Fruit fly (Drosophila melanogaster) whole organism, embryonic: ENCODE data around the gene CG13471.

Source experiments
- Abd-B ChIP-seq: fragments of 200-800 bp; sonication (Bioruptor generic); optimal IDR thresholded peaks from 2 replicates; lab custom pipeline; 2018; ENCODE audit warnings: missing biosample characterization, mild to moderate bottlenecking, missing genetic modification characterization, moderate library complexity
- Atf3 ChIP-seq: fragments of 200-800 bp; sonication (Bioruptor generic); optimal IDR thresholded peaks from 3 replicates; lab custom pipeline; 2016; ENCODE audit warnings: missing biosample characterization, missing genetic modification characterization
- B-H1 ChIP-seq: fragments of 200-800 bp; sonication (Bioruptor generic); IDR thresholded peaks from 3 replicates; pipeline ENCODE4 v1.3.6; 2022; ENCODE audit warnings: missing biosample characterization, missing genetic modification characterization
- Bteb2 ChIP-seq: fragments of 200-800 bp; sonication (Bioruptor generic); optimal IDR thresholded peaks from 2 replicates; lab custom pipeline; 2016; ENCODE audit warnings: missing biosample characterization, missing genetic modification characterization
- CG10274 ChIP-seq: fragments of 200-800 bp; sonication (Bioruptor generic); optimal IDR thresholded peaks from 3 replicates; lab custom pipeline; 2017; ENCODE audit warnings: missing biosample characterization, mild to moderate bottlenecking, missing genetic modification characterization
- CG10431 ChIP-seq: fragments of 200-800 bp; sonication (Bioruptor generic); optimal IDR thresholded peaks from 3 replicates; lab custom pipeline; 2018; ENCODE audit warnings: missing biosample characterization, mild to moderate bottlenecking, missing genetic modification characterization
- CG12155 ChIP-seq: fragments of 200-800 bp; sonication (Bioruptor generic); optimal IDR thresholded peaks from 3 replicates; lab custom pipeline; 2016; ENCODE audit warnings: missing biosample characterization, missing genetic modification characterization
- CG14860 ChIP-seq: fragments of 200-800 bp; sonication (Bioruptor generic); IDR thresholded peaks from 3 replicates; pipeline ENCODE4 v1.3.6; 2022; ENCODE audit warnings: missing biosample characterization, missing genetic modification characterization; ENCODE audit not compliant: partially characterized antibody
- CG16813 ChIP-seq: fragments of 200-800 bp; sonication (Bioruptor generic); IDR thresholded peaks from 3 replicates; pipeline ENCODE4 v1.3.6; 2022; ENCODE audit warnings: missing biosample characterization, missing genetic modification characterization; ENCODE audit not compliant: partially characterized antibody
- CG17802 ChIP-seq: fragments of 200-800 bp; sonication (Bioruptor generic); optimal IDR thresholded peaks from 2 replicates; lab custom pipeline; 2018; ENCODE audit warnings: missing biosample characterization, mild to moderate bottlenecking, missing genetic modification characterization, moderate library complexity
- CG2116 ChIP-seq: fragments of 200-800 bp; sonication (Bioruptor generic); optimal IDR thresholded peaks from 3 replicates; lab custom pipeline; 2018; ENCODE audit warnings: missing biosample characterization, mild to moderate bottlenecking, missing genetic modification characterization
- CG2120 ChIP-seq: fragments of 200-800 bp; sonication (Bioruptor generic); optimal IDR thresholded peaks from 3 replicates; lab custom pipeline; 2016; ENCODE audit warnings: missing biosample characterization, missing genetic modification characterization
- CG2199 ChIP-seq: fragments of 200-800 bp; sonication (Bioruptor generic); IDR thresholded peaks from 3 replicates; pipeline ENCODE4 v1.3.6; 2022; ENCODE audit warnings: missing biosample characterization, missing genetic modification characterization
- CG2202 ChIP-seq: fragments of 200-800 bp; sonication (Bioruptor generic); optimal IDR thresholded peaks from 2 replicates; lab custom pipeline; 2018; ENCODE audit warnings: missing biosample characterization, mild to moderate bottlenecking, missing genetic modification characterization
- CG2875 ChIP-seq: fragments of 200-800 bp; sonication (Bioruptor generic); optimal IDR thresholded peaks from 2 replicates; lab custom pipeline; 2017; ENCODE audit warnings: missing biosample characterization, mild to moderate bottlenecking, missing genetic modification characterization, missing genetic modification reagents
- CG32767 ChIP-seq: fragments of 200-800 bp; sonication (Bioruptor generic); IDR thresholded peaks from 2 replicates; pipeline ENCODE4 v1.3.6; 2022; ENCODE audit warnings: missing biosample characterization, missing genetic modification characterization
- CG34376 ChIP-seq: fragments of 200-800 bp; sonication (Bioruptor generic); optimal IDR thresholded peaks from 2 replicates; lab custom pipeline; 2018; ENCODE audit warnings: missing biosample characterization, mild to moderate bottlenecking, missing genetic modification characterization
- CG6689 ChIP-seq: fragments of 200-800 bp; sonication (Bioruptor generic); IDR thresholded peaks from 2 replicates; pipeline ENCODE4 v1.3.6; 2022; ENCODE audit warnings: missing biosample characterization, missing genetic modification characterization
- CG6854 ChIP-seq: fragments of 200-800 bp; sonication (Bioruptor generic); optimal IDR thresholded peaks from 3 replicates; lab custom pipeline; 2017; ENCODE audit warnings: missing biosample characterization, mild to moderate bottlenecking, missing genetic modification characterization
- CG9215 ChIP-seq: fragments of 200-800 bp; sonication (Bioruptor generic); IDR thresholded peaks from 2 replicates; pipeline ENCODE4 v1.3.6; 2022; ENCODE audit warnings: missing biosample characterization, missing genetic modification characterization
- Camta ChIP-seq: fragments of 200-800 bp; sonication (Bioruptor generic); optimal IDR thresholded peaks from 2 replicates; lab custom pipeline; 2016; ENCODE audit warnings: missing biosample characterization, missing genetic modification characterization
- D19B ChIP-seq: fragments of 200-800 bp; sonication (Bioruptor generic); optimal IDR thresholded peaks from 2 replicates; lab custom pipeline; 2017; ENCODE audit warnings: missing biosample characterization, mild to moderate bottlenecking, missing genetic modification characterization
- Kr ChIP-seq: fragments of 200-800 bp; sonication (Bioruptor generic); optimal IDR thresholded peaks from 2 replicates; lab custom pipeline; 2017; ENCODE audit warnings: missing biosample characterization, mild to moderate bottlenecking, missing genetic modification characterization
- Mes4 ChIP-seq: fragments of 200-800 bp; sonication (Bioruptor generic); optimal IDR thresholded peaks from 2 replicates; lab custom pipeline; 2016; ENCODE audit warnings: missing biosample characterization, missing genetic modification characterization
- Sox100B ChIP-seq: fragments of 200-800 bp; sonication (Bioruptor generic); optimal IDR thresholded peaks from 3 replicates; lab custom pipeline; 2018; ENCODE audit warnings: missing biosample characterization, mild to moderate bottlenecking, missing genetic modification characterization
- Usf ChIP-seq: fragments of 200-800 bp; sonication (Bioruptor generic); optimal IDR thresholded peaks from 2 replicates; lab custom pipeline; 2017; ENCODE audit warnings: missing genotype, missing biosample characterization, missing genetic modification characterization
- Xbp1 ChIP-seq: fragments of 200-800 bp; sonication (Bioruptor generic); optimal IDR thresholded peaks from 3 replicates; lab custom pipeline; 2016; ENCODE audit warnings: missing biosample characterization, mild to moderate bottlenecking, missing genetic modification characterization
- ac ChIP-seq: fragments of 200-800 bp; sonication (Bioruptor generic); optimal IDR thresholded peaks from 3 replicates; lab custom pipeline; 2017; ENCODE audit warnings: missing biosample characterization, mild to moderate bottlenecking, missing genetic modification characterization
- al ChIP-seq: fragments of 200-800 bp; sonication (Bioruptor generic); IDR thresholded peaks from 2 replicates; pipeline ENCODE4 v1.3.6; 2022; ENCODE audit warnings: missing biosample characterization, missing genetic modification characterization
- br ChIP-seq: fragments of >200 bp; optimal IDR thresholded peaks from 2 replicates; lab custom pipeline; 2017
- chinmo ChIP-seq: fragments of 200-800 bp; sonication (Bioruptor generic); IDR thresholded peaks from 4 replicates; pipeline ENCODE4 v1.3.6; 2022; ENCODE audit warnings: missing biosample characterization, missing genetic modification characterization; ENCODE audit not compliant: partially characterized antibody
- ci ChIP-seq: fragments of 200-800 bp; sonication (Bioruptor generic); IDR thresholded peaks from 3 replicates; pipeline ENCODE4 v1.3.6; 2022; ENCODE audit warnings: missing biosample characterization, missing genetic modification characterization
- crc ChIP-seq: fragments of 200-800 bp; sonication (Bioruptor generic); optimal IDR thresholded peaks from 2 replicates; lab custom pipeline; 2016; ENCODE audit warnings: missing biosample characterization, missing genetic modification characterization
- dati ChIP-seq: fragments of 200-800 bp; sonication (Bioruptor generic); IDR thresholded peaks from 2 replicates; pipeline ENCODE4 v1.3.6; 2022; ENCODE audit warnings: missing biosample characterization, missing genetic modification characterization
- dimm ChIP-seq: fragments of 200-800 bp; sonication (Bioruptor generic); IDR thresholded peaks from 2 replicates; pipeline ENCODE4 v1.3.6; 2022; ENCODE audit warnings: missing biosample characterization, missing genetic modification characterization
- hth ChIP-seq: fragments of >200 bp; optimal IDR thresholded peaks from 2 replicates; lab custom pipeline; 2017; ENCODE audit warnings: inconsistent platforms
- klu ChIP-seq: fragments of 200-800 bp; sonication (Bioruptor generic); IDR thresholded peaks from 2 replicates; pipeline ENCODE4 v1.3.6; 2022; ENCODE audit warnings: missing biosample characterization, missing genetic modification characterization
- kni ChIP-seq: fragments of 200-800 bp; sonication (Bioruptor generic); optimal IDR thresholded peaks from 3 replicates; lab custom pipeline; 2017; ENCODE audit warnings: mild to moderate bottlenecking, missing biosample characterization, missing genetic modification reagents, missing genetic modification characterization
- lilli ChIP-seq: fragments of 200-800 bp; sonication (Bioruptor generic); optimal IDR thresholded peaks from 3 replicates; lab custom pipeline; 2016; ENCODE audit warnings: missing biosample characterization, missing genetic modification characterization
- nerfin-2 ChIP-seq: fragments of 200-800 bp; sonication (Bioruptor generic); IDR thresholded peaks from 2 replicates; pipeline ENCODE4 v1.3.6; 2022; ENCODE audit warnings: missing biosample characterization, missing genetic modification characterization; ENCODE audit not compliant: partially characterized antibody
- phol ChIP-seq: fragments of 200-800 bp; sonication (Bioruptor generic); optimal IDR thresholded peaks from 3 replicates; lab custom pipeline; 2018; ENCODE audit warnings: missing biosample characterization, mild to moderate bottlenecking, missing genetic modification characterization, moderate library complexity
- rib ChIP-seq: fragments of 200-800 bp; sonication (Bioruptor generic); IDR thresholded peaks from 2 replicates; pipeline ENCODE4 v1.3.6; 2022; ENCODE audit warnings: missing biosample characterization, missing genetic modification characterization
- sc ChIP-seq, 3 experiments: fragments of >200 bp in 2 of 3; fragments of 200-800 bp in 1 of 3; sonication (Bioruptor generic) in 1 of 3; optimal IDR thresholded peaks; 2 replicates in 2 of 3; 3 replicates in 1 of 3; lab custom pipeline; 2017; ENCODE audit warnings: mild to moderate bottlenecking in 1 of 3, missing biosample characterization in 1 of 3, missing genetic modification characterization in 1 of 3, missing genetic modification reagents in 1 of 3
- shn ChIP-seq: fragments of 200-800 bp; sonication (Bioruptor generic); optimal IDR thresholded peaks from 3 replicates; lab custom pipeline; 2016; ENCODE audit warnings: missing biosample characterization, missing genetic modification characterization
- slou ChIP-seq: fragments of 200-800 bp; sonication (Bioruptor generic); optimal IDR thresholded peaks from 3 replicates; lab custom pipeline; 2016; ENCODE audit warnings: missing biosample characterization, missing genetic modification characterization
- sna ChIP-seq: fragments of 200-800 bp; sonication (Bioruptor generic); IDR thresholded peaks from 2 replicates; pipeline ENCODE4 v1.3.6; 2022; ENCODE audit warnings: missing biosample characterization, missing genetic modification characterization; ENCODE audit not compliant: partially characterized antibody
- so ChIP-seq: fragments of 200-800 bp; sonication (Bioruptor generic); IDR thresholded peaks from 3 replicates; pipeline ENCODE4 v1.3.6; 2022; ENCODE audit warnings: missing biosample characterization, missing genetic modification characterization
- trh ChIP-seq: fragments of 200-800 bp; sonication (Bioruptor generic); optimal IDR thresholded peaks from 2 replicates; lab custom pipeline; 2016; ENCODE audit warnings: missing biosample characterization, missing genetic modification characterization
- twi ChIP-seq: fragments of 200-800 bp; optimal IDR thresholded peaks from 2 replicates; lab custom pipeline; 2019; ENCODE audit warnings: missing biosample characterization, mild to moderate bottlenecking, missing genetic modification characterization, moderate library complexity
- zfh2 ChIP-seq: fragments of 200-800 bp; sonication (Bioruptor generic); optimal IDR thresholded peaks from 2 replicates; lab custom pipeline; 2016; ENCODE audit warnings: missing biosample characterization, missing genetic modification characterization

Gene CG13471

dm6 chr3L:14759984-14760626, 26.8 kb upstream of the CG13471 start (continued):
- TF ChIP-seq slou (GFP tag; lab: Kevin White, UChicago) (peak; percentile 58), Kr (no peak), D19B (GFP tag; lab: Kevin White, UChicago) (peak; percentile 1), CG12155 (GFP tag; lab: Kevin White, UChicago) (peak; percentile 69), CG10274 (GFP tag; lab: Kevin White, UChicago) (peak; percentile 31), chinmo (GFP tag; lab: Robert Waterston, UW) (peak; percentile 88; the same call in 2 of the 4 replicates), crc (GFP tag; lab: Kevin White, UChicago) (no peak), CG32767 (GFP tag; lab: Robert Waterston, UW) (no peak), trh (GFP tag; lab: Kevin White, UChicago) (peak; percentile 14), zfh2 (GFP tag; lab: Kevin White, UChicago) (peak; percentile 45), ac (GFP tag; lab: Kevin White, UChicago) (no peak), Mes4 (GFP tag; lab: Kevin White, UChicago) (peak; percentile 41), twi (tag; lab: Kevin White, UChicago) (no peak), sc (optimal IDR thresholded peaks at IDR 0.05; lab: Kevin White, UChicago) (no peak), sc (GFP tag; optimal IDR thresholded peaks at IDR 0.05; lab: Kevin White, UChicago) (peak; percentile 46), dimm (GFP tag; lab: Robert Waterston, UW) (no peak), Atf3 (GFP tag; lab: Kevin White, UChicago) (peak; percentile 44), B-H1 (GFP tag; lab: Robert Waterston, UW) (peak; percentile 38; the same call in 1 of the 3 replicates), CG6689 (GFP tag; lab: Robert Waterston, UW) (peak; percentile 52), phol (tag; lab: Kevin White, UChicago) (peak; percentile 72), nerfin-2 (GFP tag; lab: Robert Waterston, UW) (peak; percentile 30; the same call in 1 of the 2 replicates), Xbp1 (GFP tag; lab: Kevin White, UChicago) (peak; percentile 80), rib (no peak), Camta (peak; percentile 50), CG9215 (GFP tag; lab: Robert Waterston, UW) (peak; percentile 76), CG2202 (peak; percentile 16), sna (peak; percentile 51), dati (GFP tag; lab: Robert Waterston, UW) (no peak), hth (lab: Kevin White, UChicago) (no peak), CG17802 (tag; lab: Kevin White, UChicago) (peak; percentile 6), shn (peak; percentile 31), ci (GFP tag; lab: Robert Waterston, UW) (peak; percentile 82), so (peak; percentile 55; the same call in 2 of the 3 replicates), CG34376 (GFP tag; lab: Kevin White, UChicago) (no peak), kni (GFP tag; lab: Kevin White, UChicago) (no peak), CG2875 (GFP tag; lab: Kevin White, UChicago) (peak; percentile 58), lilli (GFP tag; lab: Kevin White, UChicago) (peak; percentile 72), al (GFP tag; lab: Robert Waterston, UW) (no peak), CG2120 (GFP tag; lab: Kevin White, UChicago) (peak; percentile 83), Usf (peak; percentile 19), Sox100B (peak; percentile 57), br (lab: Kevin White, UChicago) (no peak), CG6854 (GFP tag; lab: Kevin White, UChicago) (peak; percentile 64), CG2199 (GFP tag; lab: Robert Waterston, UW) (0 out of 3 replicates have a peak, but pooled peaks have one; percentile 34), CG2116 (GFP tag; lab: Kevin White, UChicago) (peak; percentile 35), CG14860 (GFP tag; lab: Robert Waterston, UW) (no peak), CG16813 (GFP tag; lab: Robert Waterston, UW) (no peak), Abd-B (GFP tag; lab: Kevin White, UChicago) (no peak), klu (no peak), CG10431 (peak; percentile 29), Bteb2 (GFP tag; lab: Kevin White, UChicago) (peak; percentile 50)
